Worm (Caenorhabditis elegans) whole organism, early embryonic: ENCODE results near the gene ZK105.1.

Source experiments
- B0310.2 ChIP-seq: sonication (generic microtip); optimal IDR thresholded peaks from 2 replicates; lab custom pipeline; 2016; ENCODE audit warnings: mild to moderate bottlenecking, missing genetic modification characterization, missing compliant biosample characterization
- F13C5.2 ChIP-seq: sonication (generic microtip); optimal IDR thresholded peaks from 2 replicates; lab custom pipeline; 2017; ENCODE audit warnings: mild to moderate bottlenecking, missing genetic modification characterization, inconsistent platforms, missing compliant biosample characterization
- aly-1 ChIP-seq: sonication (generic microtip); optimal IDR thresholded peaks from 2 replicates; lab custom pipeline; 2016; ENCODE audit warnings: missing genetic modification characterization, missing compliant biosample characterization
- ama-1 ChIP-seq: fragments of 150-350 bp; optimal IDR thresholded peaks from 2 replicates; lab custom pipeline; 2014
- ceh-13 ChIP-seq: fragments of 200-800 bp; sonication (Bioruptor generic); optimal IDR thresholded peaks from 2 replicates; lab custom pipeline; 2018; ENCODE audit warnings: mild to moderate bottlenecking, missing genetic modification characterization, missing compliant biosample characterization
- ceh-36 ChIP-seq: sonication (generic microtip); optimal IDR thresholded peaks from 2 replicates; lab custom pipeline; 2016; ENCODE audit warnings: missing genetic modification characterization, inconsistent platforms, missing compliant biosample characterization
- ets-7 ChIP-seq: sonication (generic microtip); optimal IDR thresholded peaks from 2 replicates; lab custom pipeline; 2016; ENCODE audit warnings: missing genotype, missing genetic modification characterization, missing compliant biosample characterization
- flt-1 ChIP-seq: fragments of 200-800 bp; sonication (Bioruptor generic); IDR thresholded peaks from 2 replicates; pipeline ENCODE4 v1.3.6; 2022; ENCODE audit warnings: missing genetic modification characterization, missing compliant biosample characterization
- hmbx-1 ChIP-seq: sonication (generic microtip); optimal IDR thresholded peaks from 2 replicates; lab custom pipeline; 2016; ENCODE audit warnings: mild to moderate bottlenecking, missing genetic modification characterization, missing compliant biosample characterization
- hmg-4 ChIP-seq: fragments of 200-800 bp; sonication (Bioruptor generic); optimal IDR thresholded peaks from 2 replicates; lab custom pipeline; 2018; ENCODE audit warnings: mild to moderate bottlenecking, missing genetic modification characterization, missing compliant biosample characterization
- hnd-1 ChIP-seq: sonication (generic microtip); optimal IDR thresholded peaks from 2 replicates; lab custom pipeline; 2016; ENCODE audit warnings: missing genetic modification characterization, missing compliant biosample characterization
- pes-1 ChIP-seq: fragments of 200-800 bp; sonication (Bioruptor generic); IDR thresholded peaks from 2 replicates; pipeline ENCODE4 v1.3.6; 2022; ENCODE audit warnings: missing genetic modification reagents, missing genetic modification characterization, missing compliant biosample characterization
- scrt-1 ChIP-seq: fragments of 200-800 bp; sonication (Bioruptor generic); IDR thresholded peaks from 2 replicates; pipeline ENCODE4 v1.3.6; 2022; ENCODE audit warnings: missing genetic modification characterization, missing compliant biosample characterization
- sea-1 ChIP-seq: fragments of 200-800 bp; sonication (Bioruptor generic); conservative IDR thresholded peaks from 2 replicates; pipeline ENCODE4 v1.3.6; 2022; ENCODE audit warnings: missing genetic modification characterization, missing compliant biosample characterization
- tbx-11 ChIP-seq: fragments of 200-800 bp; sonication (Bioruptor generic); IDR thresholded peaks from 2 replicates; pipeline ENCODE4 v1.3.6; 2022; ENCODE audit warnings: missing genetic modification characterization, missing compliant biosample characterization
- tbx-37 ChIP-seq: fragments of 200-800 bp; sonication (Bioruptor generic); conservative IDR thresholded peaks from 2 replicates; pipeline ENCODE4 v1.3.6; 2022; ENCODE audit warnings: missing genetic modification reagents, missing genetic modification characterization, missing compliant biosample characterization
- tra-4 ChIP-seq: sonication (generic microtip); optimal IDR thresholded peaks from 2 replicates; lab custom pipeline; 2017; ENCODE audit warnings: missing genetic modification characterization, missing compliant biosample characterization

ZK105.1 gene

DNA sequence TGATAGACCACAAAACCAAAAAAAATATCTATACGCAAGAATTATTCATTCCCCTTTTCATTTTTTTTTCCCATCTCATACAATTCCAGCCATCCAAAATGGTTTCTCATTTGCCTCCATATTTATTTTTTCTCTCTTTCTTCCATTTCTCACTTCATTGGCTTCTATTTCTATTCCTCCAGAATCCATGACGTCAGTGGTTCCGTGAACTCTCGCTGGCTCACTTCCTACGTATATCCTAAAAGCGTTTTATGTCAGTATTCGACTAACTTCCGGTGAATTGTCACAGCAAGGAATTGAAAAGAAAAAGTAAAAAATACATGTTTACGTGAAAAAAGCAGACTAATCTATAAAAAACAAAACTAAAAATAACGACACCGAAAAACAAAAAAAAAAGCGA lies 13.1 kb downstream of the ZK105.1 start:
- TF ChIP-seq ceh-13 (no peak), ceh-36 (tag; lab: Kevin White, UChicago) (no peak), tbx-11 (GFP tag; lab: Robert Waterston, UW) (no peak), sea-1 (GFP tag; lab: Robert Waterston, UW) (no peak)

DNA sequence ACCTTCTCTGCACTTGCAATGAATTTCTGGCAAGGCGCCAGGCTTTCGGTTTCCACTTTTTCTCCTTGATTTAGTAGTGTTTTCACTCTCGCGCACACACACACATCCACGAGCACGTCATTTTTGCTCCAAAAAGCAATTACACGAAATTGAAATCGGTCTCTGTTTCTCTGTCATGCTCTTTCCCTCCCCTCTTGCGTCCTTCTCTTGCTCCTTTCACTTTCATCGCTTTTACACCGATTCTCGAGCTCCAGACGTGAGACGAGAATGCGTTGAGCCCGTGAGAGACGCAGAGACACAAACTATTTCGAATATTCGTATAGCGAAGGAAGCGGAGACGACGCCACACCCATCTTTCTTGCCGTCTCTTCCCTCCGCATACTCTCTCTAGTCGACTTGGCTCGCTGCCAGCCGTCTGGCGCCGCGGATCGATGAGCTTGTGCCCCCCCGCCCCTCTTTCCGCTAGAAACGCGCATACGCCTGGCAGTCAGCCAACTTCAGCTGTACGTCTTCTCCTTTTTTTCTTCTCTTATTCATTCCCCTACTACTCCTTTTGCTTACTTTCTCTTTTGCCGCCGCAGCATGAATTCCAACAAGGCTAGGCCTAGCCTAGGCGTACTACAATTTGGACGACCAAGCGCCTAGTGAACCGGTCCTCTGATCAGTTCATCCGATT lies 14.3 kb downstream of the ZK105.1 start:
- no peak for TF ChIP-seq sea-1 (GFP tag; lab: Robert Waterston, UW)
- no peak for TF ChIP-seq tbx-11 (GFP tag; lab: Robert Waterston, UW)
- TF ChIP-seq ceh-13, result no peak
- TF ChIP-seq ama-1 (lab: Kevin White, UChicago), result no peak
- TF ChIP-seq aly-1, result no peak
- no peak for TF ChIP-seq B0310.2
- no peak for TF ChIP-seq ets-7 (tag; lab: Kevin White, UChicago)
- TF ChIP-seq tra-4, result no peak
- TF ChIP-seq pes-1 (GFP tag; lab: Robert Waterston, UW), result no peak
- TF ChIP-seq F13C5.2 (tag; lab: Kevin White, UChicago), result no peak
- TF ChIP-seq tbx-37 (GFP tag; lab: Robert Waterston, UW), result no peak

- TF ChIP-seq pes-1 (GFP tag; lab: Robert Waterston, UW), result no peak
- TF ChIP-seq ama-1 (lab: Kevin White, UChicago), result no peak
- TF ChIP-seq F13C5.2 (tag; lab: Kevin White, UChicago), result no peak
- TF ChIP-seq tbx-11 (GFP tag; lab: Robert Waterston, UW), result no peak
- no peak for TF ChIP-seq ceh-13
- no peak for TF ChIP-seq hmbx-1
- TF ChIP-seq B0310.2, result no peak
- TF ChIP-seq hnd-1 (tag; lab: Kevin White, UChicago), result no peak
- no peak for TF ChIP-seq ets-7 (tag; lab: Kevin White, UChicago)
- no peak for TF ChIP-seq hmg-4 (GFP tag; lab: Kevin White, UChicago)
- TF ChIP-seq tra-4, result no peak
- TF ChIP-seq scrt-1 (GFP tag; lab: Robert Waterston, UW), result no peak
- TF ChIP-seq sea-1 (GFP tag; lab: Robert Waterston, UW), result no peak
- TF ChIP-seq aly-1, result no peak
- no peak for TF ChIP-seq flt-1 (GFP tag; lab: Robert Waterston, UW)
- TF ChIP-seq ceh-36 (tag; lab: Kevin White, UChicago), result no peak
These were observed 14.9 kb downstream of the ZK105.1 start, which contains the start of gene Y97E10C.1 for ce11 chrV:7728679-7729027. Gene Y97E10C.1 (plus strand): TSS chrV:7728879.

DNA sequence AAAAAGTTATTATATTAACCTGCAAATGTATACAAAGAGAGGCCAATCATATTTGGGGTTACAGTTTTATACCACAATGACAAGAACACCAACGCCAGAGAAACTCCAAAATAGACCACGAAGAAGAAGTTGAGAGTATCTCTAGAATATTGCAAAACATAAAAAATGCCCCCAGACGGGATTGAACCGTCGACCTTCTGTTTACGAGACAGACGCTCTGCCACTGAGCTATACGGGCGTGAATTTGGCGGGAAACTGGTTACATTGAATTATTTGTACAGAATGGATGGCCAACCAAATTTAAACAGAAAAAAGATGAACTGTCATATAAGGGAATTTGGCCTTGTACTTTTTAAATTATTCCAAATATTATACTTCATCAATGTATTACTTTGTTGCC lies 16.7 kb downstream of the ZK105.1 start:
- TF ChIP-seq flt-1 (GFP tag; lab: Robert Waterston, UW) (no peak), pes-1 (GFP tag; lab: Robert Waterston, UW) (peak; percentile 37; the same call in 1 of the 2 replicates), sea-1 (GFP tag; lab: Robert Waterston, UW) (no peak), ceh-36 (tag; lab: Kevin White, UChicago) (peak; percentile 25), tbx-37 (GFP tag; lab: Robert Waterston, UW) (0 out of 2 replicates have a peak, but pooled peaks have one; percentile 18), aly-1 (no peak), hmbx-1 (no peak), F13C5.2 (tag; lab: Kevin White, UChicago) (no peak), ama-1 (lab: Kevin White, UChicago) (no peak), ceh-13 (no peak), scrt-1 (GFP tag; lab: Robert Waterston, UW) (no peak), tra-4 (no peak), hmg-4 (GFP tag; lab: Kevin White, UChicago) (no peak), B0310.2 (peak; percentile 8), ets-7 (tag; lab: Kevin White, UChicago) (no peak), hnd-1 (tag; lab: Kevin White, UChicago) (no peak), tbx-11 (GFP tag; lab: Robert Waterston, UW) (no peak)

DNA sequence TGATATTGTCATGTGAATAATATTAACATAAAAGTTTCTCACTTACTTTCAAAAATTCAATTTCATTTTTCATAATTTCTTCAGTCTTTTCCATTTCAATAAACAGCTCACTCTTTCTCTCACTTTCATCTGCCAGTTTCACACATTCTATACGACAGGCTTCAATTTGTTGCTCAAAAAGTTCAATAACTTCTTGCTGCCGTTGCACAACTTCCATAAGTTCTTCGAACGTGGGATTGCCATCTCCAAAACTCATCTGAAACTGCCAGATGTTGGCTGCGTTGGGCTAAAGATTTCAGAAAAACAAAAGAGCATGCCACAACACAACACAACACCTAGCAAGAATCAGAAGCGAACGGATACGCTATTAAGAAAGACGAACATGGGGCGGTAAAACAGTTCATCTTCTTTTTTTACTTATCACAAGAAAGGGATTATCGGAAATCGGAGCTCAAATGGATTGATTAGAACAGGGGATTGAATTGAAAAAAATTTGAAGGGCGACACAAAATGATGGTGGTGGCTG lies 19.5 kb downstream of the ZK105.1 start:
- TF ChIP-seq hmg-4 (GFP tag; lab: Kevin White, UChicago) (no peak), hnd-1 (tag; lab: Kevin White, UChicago) (no peak), flt-1 (GFP tag; lab: Robert Waterston, UW) (no peak), aly-1 (no peak), tbx-11 (GFP tag; lab: Robert Waterston, UW) (no peak), ama-1 (lab: Kevin White, UChicago) (no peak), tra-4 (no peak)

ce11 chrV:7734909-7735308 lies 21.1 kb downstream of the ZK105.1 start, which contains the start of gene clic-1:
Gene clic-1 (minus strand): TSS chrV:7734911.
- TF ChIP-seq F13C5.2 (tag; lab: Kevin White, UChicago) (peak; percentile 63), flt-1 (GFP tag; lab: Robert Waterston, UW) (no peak), scrt-1 (GFP tag; lab: Robert Waterston, UW) (no peak), sea-1 (GFP tag; lab: Robert Waterston, UW) (no peak), hmg-4 (GFP tag; lab: Kevin White, UChicago) (no peak), ets-7 (tag; lab: Kevin White, UChicago) (no peak)

DNA sequence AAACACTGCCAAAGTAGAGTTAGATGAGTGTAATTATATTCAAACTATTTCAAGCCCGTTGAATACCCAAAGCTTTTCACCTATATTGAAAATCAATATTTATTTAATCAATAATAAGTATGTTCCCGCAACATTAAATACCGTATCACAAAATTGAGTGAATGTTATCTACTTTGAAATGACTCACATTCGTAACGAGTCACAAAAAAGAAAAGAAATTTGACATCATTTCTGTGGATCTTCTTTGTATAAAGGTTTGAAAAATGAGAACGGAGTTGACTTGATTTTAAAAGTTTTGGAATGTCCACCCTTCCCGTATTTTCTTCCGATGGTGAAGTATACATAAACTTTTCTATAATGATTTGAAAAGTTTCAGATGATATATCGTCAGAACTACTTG lies 21.5 kb downstream of the ZK105.1 start, which contains the start of gene srr-10:
srr-10 (plus strand) TSS at position 301 of the 400 bp plus-strand sequence.
- TF ChIP-seq hnd-1 (tag; lab: Kevin White, UChicago), result no peak
- no peak for TF ChIP-seq flt-1 (GFP tag; lab: Robert Waterston, UW)
- TF ChIP-seq sea-1 (GFP tag; lab: Robert Waterston, UW), result no peak
- TF ChIP-seq ama-1 (lab: Kevin White, UChicago), result no peak
- no peak for TF ChIP-seq ceh-13
- no peak for TF ChIP-seq tra-4
- no peak for TF ChIP-seq tbx-37 (GFP tag; lab: Robert Waterston, UW)
- no peak for TF ChIP-seq hmg-4 (GFP tag; lab: Kevin White, UChicago)
- TF ChIP-seq ceh-36 (tag; lab: Kevin White, UChicago), result no peak
- TF ChIP-seq pes-1 (GFP tag; lab: Robert Waterston, UW), result no peak
